Fruit fly (Drosophila melanogaster) whole organism, prepupa: ENCODE results near the gene Ctu2.
A peak's percentile ranks its signal among the peaks of the same experiment; 100 is the strongest.

ENCODE experiments used
- CG11762 ChIP-seq: fragments of 200-800 bp; sonication (Bioruptor generic); optimal IDR thresholded peaks from 3 replicates; lab custom pipeline; 2016; ENCODE audit warnings: missing biosample characterization, missing genetic modification characterization; ENCODE audit not compliant: insufficient read depth
- CG31627 ChIP-seq: fragments of 200-800 bp; sonication (Bioruptor generic); optimal IDR thresholded peaks from 3 replicates; lab custom pipeline; 2016; ENCODE audit warnings: missing biosample characterization, missing genetic modification characterization
- CG6808 ChIP-seq: fragments of 200-800 bp; sonication (Bioruptor generic); optimal IDR thresholded peaks from 3 replicates; lab custom pipeline; 2017; ENCODE audit warnings: missing biosample characterization, missing genetic modification characterization, mild to moderate bottlenecking, moderate library complexity, missing genetic modification reagents
- CG7368 ChIP-seq: fragments of 200-800 bp; sonication (Bioruptor generic); optimal IDR thresholded peaks from 3 replicates; lab custom pipeline; 2016; ENCODE audit warnings: missing biosample characterization, missing genetic modification characterization
- CG8319 ChIP-seq: fragments of 200-800 bp; sonication (Bioruptor generic); optimal IDR thresholded peaks from 3 replicates; lab custom pipeline; 2016; ENCODE audit warnings: missing biosample characterization, missing genetic modification characterization
- Eip75B ChIP-seq: fragments of 200-800 bp; sonication (Bioruptor generic); optimal IDR thresholded peaks from 3 replicates; lab custom pipeline; 2016; ENCODE audit warnings: missing biosample characterization, missing genetic modification characterization
- Ets96B ChIP-seq: fragments of 200-800 bp; optimal IDR thresholded peaks from 2 replicates; lab custom pipeline; 2019; ENCODE audit warnings: missing biosample characterization, mild to moderate bottlenecking, missing genetic modification characterization, moderate library complexity
- OdsH ChIP-seq: fragments of 200-800 bp; sonication (Bioruptor generic); optimal IDR thresholded peaks from 3 replicates; lab custom pipeline; 2016; ENCODE audit warnings: missing biosample characterization, missing genetic modification characterization
- cyc ChIP-seq: fragments of 200-800 bp; sonication (Bioruptor generic); optimal IDR thresholded peaks from 3 replicates; lab custom pipeline; 2016; ENCODE audit warnings: missing biosample characterization, missing genetic modification characterization
- dac ChIP-seq: fragments of 200-800 bp; sonication (Bioruptor generic); optimal IDR thresholded peaks from 2 replicates; lab custom pipeline; 2017; ENCODE audit warnings: missing biosample characterization, mild to moderate bottlenecking, missing genetic modification characterization
- dsx ChIP-seq: fragments of 200-800 bp; optimal IDR thresholded peaks from 3 replicates; lab custom pipeline; 2019; ENCODE audit warnings: missing biosample characterization, mild to moderate bottlenecking, missing genetic modification characterization, moderate library complexity; ENCODE audit not compliant: poor library complexity, severe bottlenecking
- esn ChIP-seq: fragments of 200-800 bp; sonication (Bioruptor generic); optimal IDR thresholded peaks from 2 replicates; lab custom pipeline; 2016; ENCODE audit warnings: missing biosample characterization, mild to moderate bottlenecking, missing genetic modification characterization, moderate library complexity
- pdm3 ChIP-seq: fragments of 200-800 bp; sonication (Bioruptor generic); optimal IDR thresholded peaks from 3 replicates; lab custom pipeline; 2016; ENCODE audit warnings: missing biosample characterization, missing genetic modification characterization
- topi ChIP-seq: fragments of 200-800 bp; sonication (Bioruptor generic); optimal IDR thresholded peaks from 3 replicates; lab custom pipeline; 2016; ENCODE audit warnings: missing biosample characterization, missing genetic modification characterization

- TF ChIP-seq CG31627 (GFP tag; lab: Kevin White, UChicago) (peak; percentile 96), CG7368 (GFP tag; lab: Kevin White, UChicago) (peak; percentile 67), Ets96B (tag; lab: Kevin White, UChicago) (peak; percentile 76), dsx (GFP tag; lab: Kevin White, UChicago) (peak; percentile 69), dac (GFP tag; lab: Kevin White, UChicago) (peak; percentile 81), OdsH (peak; percentile 89), esn (GFP tag; lab: Kevin White, UChicago) (peak; percentile 97), CG8319 (peak; percentile 84), topi (GFP tag; lab: Kevin White, UChicago) (peak; percentile 96), cyc (GFP tag; lab: Kevin White, UChicago) (peak; percentile 96), Eip75B (GFP tag; lab: Kevin White, UChicago) (peak; percentile 93), pdm3 (GFP tag; lab: Kevin White, UChicago) (peak; percentile 88), CG11762 (peak; percentile 88), CG6808 (GFP tag; lab: Kevin White, UChicago) (peak; percentile 77)
Measured at dm6 chr2L:19537779-19538456, 44.9 kb upstream of the Ctu2 start, which contains the start of gene CG13082.
